Worm (Caenorhabditis elegans): ENCODE results near the gene F28C10.1.

ce11 chrX:529386-529785 is 13.5 kb upstream of the F28C10.1 start:
- no peak for TF ChIP-seq med-1 (GFP tag; optimal IDR thresholded peaks at IDR 0.05; ENCODE audit: insufficient read depth)
- TF ChIP-seq tab-1 (GFP tag; IDR thresholded peaks at IDR 0.05), result no peak
- no peak for TF ChIP-seq ztf-23 (GFP tag; IDR thresholded peaks at IDR 0.05)
- TF ChIP-seq flt-1 (GFP tag; IDR thresholded peaks at IDR 0.05), result no peak
- no peak for TF ChIP-seq cog-1 (tag; optimal IDR thresholded peaks at IDR 0.05)
- no peak for TF ChIP-seq T22C8.4 (GFP tag; IDR thresholded peaks at IDR 0.05)
- TF ChIP-seq ztf-29 (GFP tag; IDR thresholded peaks at IDR 0.05), result no peak
- TF ChIP-seq ref-1 (GFP tag; conservative IDR thresholded peaks at IDR 0.05), result no peak
